Fruit fly (Drosophila melanogaster): Measurements from ENCODE around the gene pie.

The pie gene

DNA sequence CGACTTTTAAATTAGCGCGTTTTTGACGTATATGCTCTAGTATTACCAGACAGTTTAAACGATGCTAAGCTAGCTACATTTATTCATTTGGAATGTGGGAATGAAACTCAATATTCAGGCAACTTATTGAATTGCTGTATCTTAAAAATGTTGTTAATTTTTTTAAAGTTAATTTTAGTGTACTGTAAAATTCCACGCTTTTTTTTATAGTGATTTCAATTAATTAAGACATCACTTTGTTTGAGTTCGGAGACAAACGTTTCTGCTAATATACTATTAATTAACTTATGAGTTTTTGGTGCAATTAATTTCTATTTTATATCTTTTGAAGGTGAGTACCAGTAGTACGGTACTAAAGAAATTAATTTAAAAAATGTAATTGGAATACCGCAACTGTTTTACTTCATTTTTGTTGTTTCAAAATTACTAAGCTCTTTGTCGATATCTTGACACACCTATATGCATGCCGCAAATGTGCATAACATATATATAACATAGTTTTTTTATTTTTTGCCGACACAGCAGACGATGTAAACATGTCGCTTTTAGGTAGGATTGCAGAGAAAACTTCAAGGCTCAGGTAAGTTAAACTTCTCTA, 36.3 kb downstream of the pie start, which contains the start of the genes Cdk1 and mRpS7 (continued):
- TF ChIP-seq peb (GFP tag; IDR thresholded peaks at IDR 0.05) (no peak), CG18599 (GFP tag; optimal IDR thresholded peaks at IDR 0.05) (peak; percentile 75), bsh (GFP tag; optimal IDR thresholded peaks at IDR 0.05) (peak in 1 of 2 experiments; percentile 75), shn (GFP tag; optimal IDR thresholded peaks at IDR 0.05) (peak; percentile 31), CG12391 (tag; optimal IDR thresholded peaks at IDR 0.05) (peak; percentile 89), croc (GFP tag; conservative IDR thresholded peaks at IDR 0.05) (peak; percentile 57), MTF-1 (GFP tag; optimal IDR thresholded peaks at IDR 0.05; ENCODE audit: borderline replicate concordance) (no peak), Six4 (GFP tag; optimal IDR thresholded peaks at IDR 0.05) (peak; percentile 48), CG3726 (GFP tag; IDR thresholded peaks at IDR 0.05) (0 out of 3 replicates have a peak, but pooled peaks have one; percentile 54), Vsx1 (GFP tag; optimal IDR thresholded peaks at IDR 0.05) (peak; percentile 47), tll (GFP tag; optimal IDR thresholded peaks at IDR 0.05) (peak in 1 of 2 experiments; percentile 9), Hr78 (GFP tag; optimal IDR thresholded peaks at IDR 0.05) (no peak), HLH54F (GFP tag; optimal IDR thresholded peaks at IDR 0.05) (peak; percentile 64), Lpt (GFP tag; optimal IDR thresholded peaks at IDR 0.05) (no peak), grn (GFP tag; optimal IDR thresholded peaks at IDR 0.05) (no peak), CG4730 (GFP tag; IDR thresholded peaks at IDR 0.05) (peak; percentile 41), Ets65A (GFP tag) (peak; percentile 85), sens-2 (GFP tag; IDR thresholded peaks at IDR 0.05) (0 out of 2 replicates have a peak, but pooled peaks have one; percentile 20), kni (GFP tag; optimal IDR thresholded peaks at IDR 0.05) (no peak), fd96Cb (tag; optimal IDR thresholded peaks at IDR 0.05) (peak; percentile 77), CG2202 (tag; optimal IDR thresholded peaks at IDR 0.05) (no peak), CG13624 (GFP tag; optimal IDR thresholded peaks at IDR 0.05) (peak; percentile 63), otp (GFP tag; IDR thresholded peaks at IDR 0.05) (0 out of 3 replicates have a peak, but pooled peaks have one; percentile 41), run (tag; optimal IDR thresholded peaks at IDR 0.05) (no peak), CG2889 (GFP tag; IDR thresholded peaks at IDR 0.05) (peak; percentile 13; the same call in 1 of the 3 replicates), Ptx1 (GFP tag; IDR thresholded peaks at IDR 0.05) (peak; percentile 65), CG5953 (GFP tag; IDR thresholded peaks at IDR 0.05) (0 out of 2 replicates have a peak, but pooled peaks have one; percentile 52), chn (GFP tag; optimal IDR thresholded peaks at IDR 0.05) (peak; percentile 44), en (GFP tag; optimal IDR thresholded peaks at IDR 0.05) (no peak), B-H1 (GFP tag; IDR thresholded peaks at IDR 0.05) (peak; percentile 63), CG6272 (GFP tag; IDR thresholded peaks at IDR 0.05) (0 out of 2 replicates have a peak, but pooled peaks have one; percentile 7), phol (tag; optimal IDR thresholded peaks at IDR 0.05) (peak; percentile 89), CG16779 (GFP tag; IDR thresholded peaks at IDR 0.05) (no peak), CG10543 (GFP tag; optimal IDR thresholded peaks at IDR 0.05) (peak; percentile 7), nau (GFP tag; optimal IDR thresholded peaks at IDR 0.05) (peak; percentile 12), hb (GFP tag; IDR thresholded peaks at IDR 0.05; ENCODE audit: partially characterized antibody) (no peak), CG12219 (GFP tag; optimal IDR thresholded peaks at IDR 0.05) (peak; percentile 33), CG18262 (tag; optimal IDR thresholded peaks at IDR 0.05) (peak; percentile 84), CG15696 (tag; optimal IDR thresholded peaks at IDR 0.05) (peak; percentile 60), CG9797 (GFP tag; optimal IDR thresholded peaks at IDR 0.05) (peak; percentile 28), bbx (GFP tag; IDR thresholded peaks at IDR 0.05; ENCODE audit: partially characterized antibody) (no peak), ase (GFP tag; IDR thresholded peaks at IDR 0.05) (peak; percentile 60; the same call in 2 of the 3 replicates), Antp (GFP tag; optimal IDR thresholded peaks at IDR 0.05) (peak; percentile 43), Sox100B (GFP tag; optimal IDR thresholded peaks at IDR 0.05) (peak; percentile 76), ro (GFP tag; IDR thresholded peaks at IDR 0.05) (no peak), TFAM (GFP tag; optimal IDR thresholded peaks at IDR 0.05) (no peak), CG6175 (GFP tag; IDR thresholded peaks at IDR 0.05) (no peak), HmgD (GFP tag; optimal IDR thresholded peaks at IDR 0.05) (peak; percentile 36), CG6813 (GFP tag; optimal IDR thresholded peaks at IDR 0.05) (no peak)
